Fruit fly (Drosophila melanogaster) whole organism, prepupa: ENCODE results near the gene CG32022.
A peak's percentile ranks its signal among the peaks of the same experiment; 100 is the strongest.

Experiments used
- CG10631 ChIP-seq: fragments of 200-800 bp; sonication (Bioruptor generic); optimal IDR thresholded peaks from 2 replicates; lab custom pipeline; 2016; ENCODE audit warnings: missing biosample characterization, missing genetic modification characterization
- CG11762 ChIP-seq: fragments of 200-800 bp; sonication (Bioruptor generic); optimal IDR thresholded peaks from 3 replicates; lab custom pipeline; 2016; ENCODE audit warnings: missing biosample characterization, missing genetic modification characterization; ENCODE audit not compliant: insufficient read depth
- CG11902 ChIP-seq: fragments of 200-800 bp; sonication (Bioruptor generic); optimal IDR thresholded peaks from 3 replicates; lab custom pipeline; 2016; ENCODE audit warnings: missing biosample characterization, missing genetic modification characterization
- CG15336 ChIP-seq: fragments of 200-800 bp; sonication (Bioruptor generic); IDR thresholded peaks from 2 replicates; pipeline ENCODE4 v1.3.6; 2022; ENCODE audit warnings: missing biosample characterization, missing genetic modification characterization
- CG1621 ChIP-seq: fragments of 200-800 bp; sonication (Bioruptor generic); optimal IDR thresholded peaks from 3 replicates; lab custom pipeline; 2018; ENCODE audit warnings: missing biosample characterization, mild to moderate bottlenecking, missing genetic modification characterization
- CG16779 ChIP-seq: fragments of 200-800 bp; sonication (Bioruptor generic); optimal IDR thresholded peaks from 3 replicates; lab custom pipeline; 2017; ENCODE audit warnings: missing biosample characterization, mild to moderate bottlenecking, missing genetic modification characterization
- CG31627 ChIP-seq: fragments of 200-800 bp; sonication (Bioruptor generic); optimal IDR thresholded peaks from 3 replicates; lab custom pipeline; 2016; ENCODE audit warnings: missing biosample characterization, missing genetic modification characterization
- CG32006 ChIP-seq: fragments of 200-800 bp; sonication (Bioruptor generic); optimal IDR thresholded peaks from 3 replicates; lab custom pipeline; 2017; ENCODE audit warnings: missing biosample characterization, mild to moderate bottlenecking, missing genetic modification characterization
- CG34406 ChIP-seq: fragments of 200-800 bp; sonication (Bioruptor generic); optimal IDR thresholded peaks from 3 replicates; lab custom pipeline; 2016; ENCODE audit warnings: missing biosample characterization, missing genetic modification characterization
- CG3919 ChIP-seq: fragments of 200-800 bp; sonication (Bioruptor generic); optimal IDR thresholded peaks from 3 replicates; lab custom pipeline; 2016; ENCODE audit warnings: missing biosample characterization, missing genetic modification characterization
- CG4318 ChIP-seq: fragments of 200-800 bp; sonication (Bioruptor generic); optimal IDR thresholded peaks from 3 replicates; lab custom pipeline; 2017; ENCODE audit warnings: missing biosample characterization, mild to moderate bottlenecking, missing genetic modification characterization
- CG6163 ChIP-seq: fragments of 200-800 bp; sonication (Bioruptor generic); IDR thresholded peaks from 3 replicates; pipeline ENCODE4 v1.3.6; 2022; ENCODE audit warnings: missing biosample characterization, missing genetic modification characterization
- CG6792 ChIP-seq: fragments of 200-800 bp; sonication (Bioruptor generic); optimal IDR thresholded peaks from 3 replicates; lab custom pipeline; 2016; ENCODE audit warnings: missing biosample characterization, missing genetic modification characterization
- CG7368 ChIP-seq: fragments of 200-800 bp; sonication (Bioruptor generic); optimal IDR thresholded peaks from 3 replicates; lab custom pipeline; 2016; ENCODE audit warnings: missing biosample characterization, missing genetic modification characterization
- CG8119 ChIP-seq: fragments of 200-800 bp; sonication (Bioruptor generic); IDR thresholded peaks from 3 replicates; pipeline ENCODE4 v1.3.6; 2022; ENCODE audit warnings: missing biosample characterization, missing genetic modification characterization
- CG8319 ChIP-seq: fragments of 200-800 bp; sonication (Bioruptor generic); optimal IDR thresholded peaks from 3 replicates; lab custom pipeline; 2016; ENCODE audit warnings: missing biosample characterization, missing genetic modification characterization
- CG8632 ChIP-seq: fragments of 200-800 bp; sonication (Bioruptor generic); optimal IDR thresholded peaks from 3 replicates; lab custom pipeline; 2016; ENCODE audit warnings: missing biosample characterization, missing genetic modification characterization
- CG9139 ChIP-seq: fragments of 200-800 bp; sonication (Bioruptor generic); optimal IDR thresholded peaks from 3 replicates; lab custom pipeline; 2017; ENCODE audit warnings: missing biosample characterization, mild to moderate bottlenecking, missing genetic modification characterization
- Eip75B ChIP-seq: fragments of 200-800 bp; sonication (Bioruptor generic); optimal IDR thresholded peaks from 3 replicates; lab custom pipeline; 2016; ENCODE audit warnings: missing biosample characterization, missing genetic modification characterization
- Eip78C ChIP-seq: fragments of 200-800 bp; sonication (Bioruptor generic); peaks from one replicate; lab custom pipeline; 2016; ENCODE audit warnings: missing biosample characterization, missing genetic modification characterization
- Ets21C ChIP-seq: fragments of 200-800 bp; sonication (Bioruptor generic); optimal IDR thresholded peaks from 3 replicates; lab custom pipeline; 2016; ENCODE audit warnings: missing biosample characterization, missing genetic modification characterization
- Ets96B ChIP-seq: fragments of 200-800 bp; optimal IDR thresholded peaks from 2 replicates; lab custom pipeline; 2019; ENCODE audit warnings: missing biosample characterization, mild to moderate bottlenecking, missing genetic modification characterization, moderate library complexity
- Gug ChIP-seq: fragments of 200-800 bp; sonication (Bioruptor generic); IDR thresholded peaks from 2 replicates; pipeline ENCODE4 v1.3.6; 2022; ENCODE audit warnings: missing biosample characterization, missing genetic modification characterization
- Hr38 ChIP-seq: sonication (Bioruptor generic); optimal IDR thresholded peaks from 2 replicates; lab custom pipeline; 2016; ENCODE audit warnings: missing biosample characterization, missing genetic modification characterization
- Hr39 ChIP-seq: fragments of 200-800 bp; sonication (Bioruptor generic); optimal IDR thresholded peaks from 2 replicates; lab custom pipeline; 2016; ENCODE audit warnings: missing biosample characterization, missing genetic modification characterization
- Hr4 ChIP-seq: fragments of 200-800 bp; sonication (Bioruptor generic); optimal IDR thresholded peaks from 3 replicates; lab custom pipeline; 2016; ENCODE audit warnings: missing biosample characterization, missing genetic modification characterization
- Lpt ChIP-seq: fragments of 200-800 bp; sonication (Bioruptor generic); optimal IDR thresholded peaks from 3 replicates; lab custom pipeline; 2016; ENCODE audit warnings: missing biosample characterization, missing genetic modification characterization
- Met ChIP-seq: fragments of 200-800 bp; sonication (Bioruptor generic); optimal IDR thresholded peaks from 3 replicates; lab custom pipeline; 2016; ENCODE audit warnings: missing biosample characterization, missing genetic modification characterization
- OdsH ChIP-seq: fragments of 200-800 bp; sonication (Bioruptor generic); optimal IDR thresholded peaks from 3 replicates; lab custom pipeline; 2016; ENCODE audit warnings: missing biosample characterization, missing genetic modification characterization
- Smox ChIP-seq: fragments of 200-800 bp; sonication (Bioruptor generic); optimal IDR thresholded peaks from 3 replicates; lab custom pipeline; 2016; ENCODE audit warnings: missing biosample characterization, missing genetic modification characterization
- Sox102F ChIP-seq: fragments of 200-800 bp; sonication (Bioruptor generic); optimal IDR thresholded peaks from 2 replicates; lab custom pipeline; 2016; ENCODE audit warnings: missing biosample characterization, mild to moderate bottlenecking, missing genetic modification characterization
- Sox14 ChIP-seq: fragments of 200-800 bp; sonication (Bioruptor generic); optimal IDR thresholded peaks from 3 replicates; lab custom pipeline; 2016; ENCODE audit warnings: missing biosample characterization, missing genetic modification characterization
- Sox15 ChIP-seq: fragments of 200-800 bp; sonication (Bioruptor generic); optimal IDR thresholded peaks from 3 replicates; lab custom pipeline; 2016; ENCODE audit warnings: missing biosample characterization, missing genetic modification characterization
- achi ChIP-seq: fragments of 200-800 bp; sonication (Bioruptor generic); optimal IDR thresholded peaks from 3 replicates; lab custom pipeline; 2016; ENCODE audit warnings: missing biosample characterization, missing genetic modification characterization
- acj6 ChIP-seq: fragments of 200-800 bp; sonication (Bioruptor generic); optimal IDR thresholded peaks from 3 replicates; lab custom pipeline; 2016; ENCODE audit warnings: missing biosample characterization, missing genetic modification characterization
- cyc ChIP-seq: fragments of 200-800 bp; sonication (Bioruptor generic); optimal IDR thresholded peaks from 3 replicates; lab custom pipeline; 2016; ENCODE audit warnings: missing biosample characterization, missing genetic modification characterization
- dac ChIP-seq: fragments of 200-800 bp; sonication (Bioruptor generic); optimal IDR thresholded peaks from 2 replicates; lab custom pipeline; 2017; ENCODE audit warnings: missing biosample characterization, mild to moderate bottlenecking, missing genetic modification characterization
- esn ChIP-seq: fragments of 200-800 bp; sonication (Bioruptor generic); optimal IDR thresholded peaks from 2 replicates; lab custom pipeline; 2016; ENCODE audit warnings: missing biosample characterization, mild to moderate bottlenecking, missing genetic modification characterization, moderate library complexity
- fd59A ChIP-seq: fragments of 200-800 bp; sonication (Bioruptor generic); optimal IDR thresholded peaks from 2 replicates; lab custom pipeline; 2017; ENCODE audit warnings: missing biosample characterization, mild to moderate bottlenecking, missing genetic modification characterization, missing genetic modification reagents
- fd85E ChIP-seq: fragments of 200-800 bp; sonication (Bioruptor generic); optimal IDR thresholded peaks from 3 replicates; lab custom pipeline; 2016; ENCODE audit warnings: missing biosample characterization, missing genetic modification characterization
- fkh ChIP-seq: fragments of 200-800 bp; sonication (Bioruptor generic); optimal IDR thresholded peaks from 3 replicates; lab custom pipeline; 2017; ENCODE audit warnings: missing biosample characterization, mild to moderate bottlenecking, missing genetic modification characterization, moderate library complexity
- lz ChIP-seq: fragments of 200-800 bp; sonication (Bioruptor generic); optimal IDR thresholded peaks from 3 replicates; lab custom pipeline; 2016; ENCODE audit warnings: missing biosample characterization, missing genetic modification characterization
- net ChIP-seq: fragments of 200-800 bp; sonication (Bioruptor generic); optimal IDR thresholded peaks from 3 replicates; lab custom pipeline; 2016; ENCODE audit warnings: missing biosample characterization, missing genetic modification characterization
- pdm3 ChIP-seq: fragments of 200-800 bp; sonication (Bioruptor generic); optimal IDR thresholded peaks from 3 replicates; lab custom pipeline; 2016; ENCODE audit warnings: missing biosample characterization, missing genetic modification characterization
- ss ChIP-seq, 2 experiments: fragments of 200-800 bp; sonication (Bioruptor generic); optimal IDR thresholded peaks; 2 replicates in 1 of 2; 3 replicates in 1 of 2; lab custom pipeline; 2017 to 2018; ENCODE audit warnings: mild to moderate bottlenecking in 2 of 2, missing biosample characterization in 2 of 2, missing genetic modification characterization in 2 of 2, moderate library complexity in 1 of 2
- svp ChIP-seq: fragments of 200-800 bp; sonication (Bioruptor generic); peaks from one replicate; lab custom pipeline; 2016; ENCODE audit warnings: missing biosample characterization, missing genetic modification characterization
- topi ChIP-seq: fragments of 200-800 bp; sonication (Bioruptor generic); optimal IDR thresholded peaks from 3 replicates; lab custom pipeline; 2016; ENCODE audit warnings: missing biosample characterization, missing genetic modification characterization
- vri ChIP-seq: fragments of 200-800 bp; sonication (Bioruptor generic); optimal IDR thresholded peaks from 3 replicates; lab custom pipeline; 2016; ENCODE audit warnings: missing biosample characterization, mild to moderate bottlenecking, missing genetic modification characterization

The CG32022 gene

dm6 chr3L:8718602-8719001 is 2.5 kb downstream of the CG32022 start:
- TF ChIP-seq vri (GFP tag; lab: Kevin White, UChicago) (no peak), CG10631 (GFP tag; lab: Kevin White, UChicago) (no peak), CG31627 (GFP tag; lab: Kevin White, UChicago) (no peak), Hr4 (no peak), esn (GFP tag; lab: Kevin White, UChicago) (peak; percentile 12), pdm3 (GFP tag; lab: Kevin White, UChicago) (no peak), Ets96B (no peak), Hr39 (GFP tag; lab: Kevin White, UChicago) (no peak), CG32006 (no peak), CG8632 (GFP tag; lab: Kevin White, UChicago) (no peak), CG7368 (GFP tag; lab: Kevin White, UChicago) (no peak), CG6163 (GFP tag; lab: Robert Waterston, UW) (no peak), CG16779 (tag; lab: Kevin White, UChicago) (no peak), OdsH (GFP tag; lab: Kevin White, UChicago) (no peak), CG11762 (GFP tag; lab: Kevin White, UChicago) (no peak), Met (GFP tag; lab: Kevin White, UChicago) (peak; percentile 13), CG4318 (GFP tag; lab: Kevin White, UChicago) (no peak), Sox15 (GFP tag; lab: Kevin White, UChicago) (no peak), cyc (GFP tag; lab: Kevin White, UChicago) (peak; percentile 13), CG3919 (GFP tag; lab: Kevin White, UChicago) (peak; percentile 6), fkh (no peak), Gug (GFP tag; lab: Robert Waterston, UW) (no peak), CG1621 (tag; lab: Kevin White, UChicago) (no peak), CG11902 (no peak), CG34406 (GFP tag; lab: Kevin White, UChicago) (no peak), achi (GFP tag; lab: Kevin White, UChicago) (no peak), Hr38 (GFP tag; lab: Kevin White, UChicago) (no peak), svp (GFP tag; lab: Kevin White, UChicago) (peak; percentile 22), Eip75B (GFP tag; lab: Kevin White, UChicago) (no peak), CG9139 (GFP tag; lab: Kevin White, UChicago) (no peak), CG6792 (GFP tag; lab: Kevin White, UChicago) (no peak), acj6 (GFP tag; lab: Kevin White, UChicago) (no peak), dac (GFP tag; lab: Kevin White, UChicago) (no peak), net (GFP tag; lab: Kevin White, UChicago) (no peak), fd59A (no peak), Eip78C (GFP tag; lab: Kevin White, UChicago) (peak; percentile 36)

dm6 chr3L:8716013-8716412 is 5.1 kb downstream of the CG32022 start:
- TF ChIP-seq topi: peak; percentile 67
- TF ChIP-seq lz (GFP tag; lab: Kevin White, UChicago): peak; percentile 48
- no peak for TF ChIP-seq CG8119 (GFP tag; lab: Robert Waterston, UW)
- peak; percentile 31 for TF ChIP-seq net (GFP tag; lab: Kevin White, UChicago)
- TF ChIP-seq CG6163 (GFP tag; lab: Robert Waterston, UW): no peak
- TF ChIP-seq Sox102F (GFP tag; lab: Kevin White, UChicago): peak; percentile 61
- TF ChIP-seq CG15336 (GFP tag; lab: Robert Waterston, UW): no peak
- TF ChIP-seq CG11762 (GFP tag; lab: Kevin White, UChicago): no peak
- peak; percentile 68 for TF ChIP-seq Smox (GFP tag; lab: Kevin White, UChicago)
- peak; percentile 47 for TF ChIP-seq CG31627 (GFP tag; lab: Kevin White, UChicago)
- TF ChIP-seq CG10631 (GFP tag; lab: Kevin White, UChicago): peak; percentile 35
- TF ChIP-seq CG8319 (GFP tag; lab: Kevin White, UChicago): no peak
- TF ChIP-seq Eip75B (GFP tag; lab: Kevin White, UChicago): peak; percentile 37
- TF ChIP-seq ss (GFP tag; optimal IDR thresholded peaks at IDR 0.05; lab: Kevin White, UChicago): no peak
- peak; percentile 68 for TF ChIP-seq esn (GFP tag; lab: Kevin White, UChicago)
- TF ChIP-seq Hr39 (GFP tag; lab: Kevin White, UChicago): peak; percentile 47
- peak; percentile 50 for TF ChIP-seq Hr4
- TF ChIP-seq Hr38 (GFP tag; lab: Kevin White, UChicago): no peak
- TF ChIP-seq CG6792 (GFP tag; lab: Kevin White, UChicago): peak; percentile 31
- TF ChIP-seq Met (GFP tag; lab: Kevin White, UChicago): peak; percentile 65
- no peak for TF ChIP-seq fd85E (GFP tag; lab: Kevin White, UChicago)
- TF ChIP-seq OdsH (GFP tag; lab: Kevin White, UChicago): peak; percentile 40
- peak; percentile 19 for TF ChIP-seq vri (GFP tag; lab: Kevin White, UChicago)
- TF ChIP-seq CG9139 (GFP tag; lab: Kevin White, UChicago): no peak
- peak; percentile 34 for TF ChIP-seq Ets21C (GFP tag; lab: Kevin White, UChicago)
- peak; percentile 24 for TF ChIP-seq achi (GFP tag; lab: Kevin White, UChicago)
- TF ChIP-seq CG8632 (GFP tag; lab: Kevin White, UChicago): peak; percentile 14
- peak; percentile 7 for TF ChIP-seq Ets96B
- TF ChIP-seq CG1621 (tag; lab: Kevin White, UChicago): no peak
- no peak for TF ChIP-seq Lpt (GFP tag; lab: Kevin White, UChicago)
- TF ChIP-seq svp (GFP tag; lab: Kevin White, UChicago): peak; percentile 85
- TF ChIP-seq CG16779 (tag; lab: Kevin White, UChicago): no peak
- TF ChIP-seq Sox14: peak; percentile 43
- no peak for TF ChIP-seq CG11902
- no peak for TF ChIP-seq fkh
